Fruit fly (Drosophila melanogaster): ENCODE data around the gene CG4502.

Gene CG4502

dm6 chr2L:7219650-7220267, 15.7 kb upstream of the CG4502 start, which contains the start of gene CG13784 (continued):
- TF ChIP-seq CG9797 (GFP tag; optimal IDR thresholded peaks at IDR 0.05), result peak; percentile 92
- no peak for TF ChIP-seq Trl (optimal IDR thresholded peaks at IDR 0.05)
- no peak for TF ChIP-seq Trl (GFP tag; optimal IDR thresholded peaks at IDR 0.05)
- TF ChIP-seq Bteb2 (GFP tag; optimal IDR thresholded peaks at IDR 0.05), result no peak
- TF ChIP-seq Kr (GFP tag; optimal IDR thresholded peaks at IDR 0.05), result no peak
- peak; percentile 21; the same call in 1 of the 2 replicates for TF ChIP-seq CG17328 (GFP tag; IDR thresholded peaks at IDR 0.05)
- no peak for TF ChIP-seq CG9817 (tag; optimal IDR thresholded peaks at IDR 0.05)
- peak; percentile 19 for TF ChIP-seq chn (GFP tag; optimal IDR thresholded peaks at IDR 0.05)
- peak; percentile 44 for TF ChIP-seq D19A (tag; optimal IDR thresholded peaks at IDR 0.05)
- TF ChIP-seq wor (GFP tag; IDR thresholded peaks at IDR 0.05), result no peak
- TF ChIP-seq odd (GFP tag; optimal IDR thresholded peaks at IDR 0.05), result peak; percentile 29
- 0 out of 2 replicates have a peak, but pooled peaks have one; percentile 26 for TF ChIP-seq H2.0 (GFP tag; IDR thresholded peaks at IDR 0.05)
- TF ChIP-seq rib (GFP tag; IDR thresholded peaks at IDR 0.05), result peak; percentile 74
- peak; percentile 83 for TF ChIP-seq HLHmδ (GFP tag; optimal IDR thresholded peaks at IDR 0.05)
- TF ChIP-seq grau (tag; optimal IDR thresholded peaks at IDR 0.05), result peak; percentile 20
- no peak for TF ChIP-seq yki (optimal IDR thresholded peaks at IDR 0.05)
- TF ChIP-seq Atf6 (GFP tag; IDR thresholded peaks at IDR 0.05), result peak; percentile 57
- TF ChIP-seq hth (optimal IDR thresholded peaks at IDR 0.05), result no peak
- 0 out of 3 replicates have a peak, but pooled peaks have one; percentile 26 for TF ChIP-seq Optix (GFP tag; IDR thresholded peaks at IDR 0.05)
- no peak for TF ChIP-seq CG11247 (GFP tag; IDR thresholded peaks at IDR 0.05)
- TF ChIP-seq unpg (GFP tag; optimal IDR thresholded peaks at IDR 0.05), result peak; percentile 42
- TF ChIP-seq CG13624 (GFP tag; optimal IDR thresholded peaks at IDR 0.05), result no peak
- peak; percentile 42 for TF ChIP-seq Dp (GFP tag; optimal IDR thresholded peaks at IDR 0.05)
- TF ChIP-seq eyg (GFP tag; optimal IDR thresholded peaks at IDR 0.05), result no peak
- TF ChIP-seq CG33213 (GFP tag; optimal IDR thresholded peaks at IDR 0.05), result peak; percentile 69
- peak; percentile 82 for TF ChIP-seq CG1603 (tag; optimal IDR thresholded peaks at IDR 0.05)
- TF ChIP-seq CG4282 (GFP tag; optimal IDR thresholded peaks at IDR 0.05), result no peak
- peak; percentile 42 for TF ChIP-seq CG11723 (GFP tag; optimal IDR thresholded peaks at IDR 0.05)
- no peak for TF ChIP-seq HLH54F (GFP tag; optimal IDR thresholded peaks at IDR 0.05)
- peak; percentile 49 for TF ChIP-seq CG2875 (GFP tag; optimal IDR thresholded peaks at IDR 0.05)
- peak; percentile 25 for TF ChIP-seq oc (tag; optimal IDR thresholded peaks at IDR 0.05)
- peak; percentile 72 for TF ChIP-seq Opbp (GFP tag; IDR thresholded peaks at IDR 0.05; ENCODE audit: partially characterized antibody)
- TF ChIP-seq E2f2 (GFP tag; IDR thresholded peaks at IDR 0.05), result peak; percentile 53
- TF ChIP-seq corto (GFP tag; optimal IDR thresholded peaks at IDR 0.05), result no peak
- TF ChIP-seq Doc3 (GFP tag; IDR thresholded peaks at IDR 0.05; ENCODE audit: partially characterized antibody), result no peak
- TF ChIP-seq danr (GFP tag; IDR thresholded peaks at IDR 0.05), result no peak
- TF ChIP-seq CG8359 (GFP tag; optimal IDR thresholded peaks at IDR 0.05; ENCODE audit: borderline replicate concordance), result peak; percentile 19
- no peak for TF ChIP-seq Atf3 (GFP tag; optimal IDR thresholded peaks at IDR 0.05)
- TF ChIP-seq salm (tag; optimal IDR thresholded peaks at IDR 0.05), result peak; percentile 46
- peak; percentile 59 for TF ChIP-seq CG17829 (tag; optimal IDR thresholded peaks at IDR 0.05)
- TF ChIP-seq CG30431 (GFP tag; optimal IDR thresholded peaks at IDR 0.05), result no peak
- TF ChIP-seq tll (GFP tag; optimal IDR thresholded peaks at IDR 0.05), result no peak
- no peak for TF ChIP-seq crc (GFP tag; optimal IDR thresholded peaks at IDR 0.05)
- no peak for TF ChIP-seq gsb (GFP tag; IDR thresholded peaks at IDR 0.05)
- no peak for TF ChIP-seq slou (GFP tag; optimal IDR thresholded peaks at IDR 0.05)
- TF ChIP-seq eve (GFP tag; optimal IDR thresholded peaks at IDR 0.05), result no peak
- peak; percentile 58 for TF ChIP-seq unc-4 (GFP tag; IDR thresholded peaks at IDR 0.05; ENCODE audit: partially characterized antibody)
- TF ChIP-seq sob (GFP tag; IDR thresholded peaks at IDR 0.05), result peak; percentile 57; the same call in 1 of the 2 replicates
- TF ChIP-seq Mad (GFP tag; optimal IDR thresholded peaks at IDR 0.05), result no peak
- peak; percentile 16; the same call in 1 of the 2 replicates for TF ChIP-seq stc (GFP tag; IDR thresholded peaks at IDR 0.05)
- no peak for TF ChIP-seq CG1832 (GFP tag; optimal IDR thresholded peaks at IDR 0.05)
